Fruit fly (Drosophila melanogaster) Kc167 (cell line): ENCODE data around the gene CG43924.
"Not testable (repeated sequence)": the region's sequence is repeated elsewhere in the genome, so short reads cannot be mapped to it uniquely, and the experiment has no call there.

ENCODE experiments used
- Myc ChIP-seq: fragments of >200 bp; optimal IDR thresholded peaks from 2 replicates; lab custom pipeline; 2017; ENCODE audit warnings: missing external identifiers
- Sin3A ChIP-seq: fragments of >200 bp; optimal IDR thresholded peaks from 2 replicates; lab custom pipeline; 2018; ENCODE audit warnings: missing external identifiers
- h ChIP-seq: fragments of >200 bp; optimal IDR thresholded peaks from 3 replicates; lab custom pipeline; 2018; ENCODE audit warnings: missing external identifiers
- insv ChIP-seq: fragments of >200 bp; optimal IDR thresholded peaks from 3 replicates; lab custom pipeline; 2018; ENCODE audit warnings: missing external identifiers
- psq ChIP-seq: fragments of >200 bp; optimal IDR thresholded peaks from 2 replicates; lab custom pipeline; 2017; ENCODE audit warnings: missing external identifiers
- ttk ChIP-seq: sonication (Bioruptor generic); optimal IDR thresholded peaks from 2 replicates; lab custom pipeline; 2017; ENCODE audit warnings: missing external identifiers

CG43924 gene

DNA sequence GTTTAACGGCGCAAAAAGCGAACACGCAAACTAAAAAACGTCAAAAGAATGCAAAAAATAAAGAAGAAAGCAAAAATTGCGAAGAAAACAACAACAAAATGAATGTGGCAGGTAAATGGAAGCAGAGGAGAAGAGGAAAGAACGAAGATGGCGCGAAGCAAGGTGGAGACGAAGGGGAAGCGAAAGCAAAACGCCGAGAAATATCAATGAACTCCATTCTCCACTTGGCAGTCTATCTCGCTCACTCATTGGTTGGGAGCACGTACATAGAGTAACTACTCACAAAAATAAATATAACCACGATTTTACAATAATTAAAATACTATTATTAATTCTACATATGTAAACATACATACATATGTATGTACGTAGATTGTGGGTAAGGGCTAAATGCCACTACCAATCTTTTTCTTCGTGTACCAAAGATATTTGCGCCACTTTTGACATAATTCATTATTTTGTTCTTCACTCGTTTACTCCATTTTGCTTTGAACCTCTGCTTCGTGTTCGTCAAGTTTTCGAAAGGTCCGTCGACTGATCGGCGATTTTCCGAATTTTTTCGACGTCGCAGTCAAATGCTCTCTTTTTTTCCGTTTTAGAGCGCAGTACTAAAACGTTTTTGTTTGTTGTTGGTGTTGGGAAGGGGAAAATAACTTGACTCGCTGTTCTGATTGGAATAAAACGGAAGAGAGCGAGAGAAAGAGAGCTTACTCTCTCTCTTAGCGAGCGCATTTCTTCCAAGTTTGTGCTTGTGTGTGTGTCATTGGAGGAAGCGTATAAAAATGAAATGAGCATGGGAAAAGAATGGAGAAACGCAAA lies 34.3 kb upstream of the CG43924 start:
- peak; percentile 49 for TF ChIP-seq psq (lab: Kevin White, UChicago)
- TF ChIP-seq h (lab: Kevin White, UChicago) = no peak

DNA sequence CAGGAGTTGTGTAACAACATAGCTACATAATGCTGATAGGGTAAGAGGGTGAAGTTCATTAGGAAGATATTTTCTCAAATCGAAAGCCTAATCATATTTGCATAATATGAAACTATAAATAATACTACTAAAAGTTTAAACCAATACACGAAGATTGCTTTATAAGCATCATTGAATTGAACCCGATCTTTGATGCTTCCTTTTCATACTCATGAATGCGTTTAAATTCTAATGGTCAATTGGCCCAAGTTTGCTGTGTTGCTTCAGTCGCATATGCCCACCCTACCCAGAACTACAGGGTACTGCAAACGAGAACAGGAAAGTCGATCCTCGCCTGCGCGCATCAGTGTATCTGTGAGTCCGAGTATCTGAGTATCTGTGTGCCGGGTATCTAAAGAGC lies 32.7 kb upstream of the CG43924 start:
- no peak for TF ChIP-seq h (lab: Kevin White, UChicago)
- no peak for TF ChIP-seq Myc (lab: Kevin White, UChicago)
- no peak for TF ChIP-seq psq (lab: Kevin White, UChicago)
- no peak for TF ChIP-seq insv (lab: Kevin White, UChicago)
- no peak for TF ChIP-seq Sin3A

DNA sequence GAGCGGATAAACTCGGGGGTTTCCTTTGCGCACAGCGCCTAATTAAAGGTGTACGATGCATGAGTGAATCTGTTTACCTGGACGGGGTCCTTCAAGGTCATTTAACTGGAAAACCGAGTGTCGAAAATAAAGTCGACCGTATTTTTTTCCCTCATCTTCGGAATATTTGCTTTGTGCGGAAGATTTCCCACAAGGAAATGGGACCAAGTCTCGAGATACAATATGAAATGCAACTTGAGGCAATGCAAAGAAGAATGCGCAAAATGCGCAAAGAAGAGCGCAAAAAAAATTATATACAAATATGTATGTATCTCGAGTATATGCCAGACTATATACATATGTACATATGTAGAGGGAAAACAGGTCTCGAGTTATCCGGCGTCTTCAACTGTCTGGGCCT lies 32.1 kb upstream of the CG43924 start:
- no peak for TF ChIP-seq h (lab: Kevin White, UChicago)
- TF ChIP-seq psq (lab: Kevin White, UChicago) = no peak
- no peak for TF ChIP-seq Sin3A
- TF ChIP-seq ttk (lab: Kevin White, UChicago) = no peak
- no peak for TF ChIP-seq Myc (lab: Kevin White, UChicago)
- no peak for TF ChIP-seq insv (lab: Kevin White, UChicago)

DNA sequence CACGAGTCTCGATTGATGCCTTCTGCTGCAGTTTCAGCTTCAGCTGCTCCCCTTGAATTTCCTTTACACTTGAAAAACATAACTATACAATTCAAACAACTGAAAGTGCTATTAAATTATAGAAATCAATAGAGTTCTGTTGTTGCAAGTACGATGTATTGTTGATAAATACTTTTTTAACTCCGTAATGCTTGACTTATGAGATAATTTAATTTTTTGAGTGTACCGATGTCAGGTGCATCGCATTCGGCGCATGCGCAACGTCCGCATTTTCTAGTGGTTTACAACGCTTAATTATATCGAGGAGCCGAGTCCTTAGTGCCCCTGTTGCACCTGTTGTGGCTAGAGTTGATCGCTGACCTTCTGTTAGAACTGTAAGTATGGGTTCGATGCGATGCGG lies 30.5 kb upstream of the CG43924 start:
- no peak for TF ChIP-seq psq (lab: Kevin White, UChicago)
- no peak for TF ChIP-seq h (lab: Kevin White, UChicago)
- no peak for TF ChIP-seq Sin3A
- TF ChIP-seq Myc (lab: Kevin White, UChicago) = no peak
- no peak for TF ChIP-seq ttk (lab: Kevin White, UChicago)
- TF ChIP-seq insv (lab: Kevin White, UChicago) = no peak

DNA sequence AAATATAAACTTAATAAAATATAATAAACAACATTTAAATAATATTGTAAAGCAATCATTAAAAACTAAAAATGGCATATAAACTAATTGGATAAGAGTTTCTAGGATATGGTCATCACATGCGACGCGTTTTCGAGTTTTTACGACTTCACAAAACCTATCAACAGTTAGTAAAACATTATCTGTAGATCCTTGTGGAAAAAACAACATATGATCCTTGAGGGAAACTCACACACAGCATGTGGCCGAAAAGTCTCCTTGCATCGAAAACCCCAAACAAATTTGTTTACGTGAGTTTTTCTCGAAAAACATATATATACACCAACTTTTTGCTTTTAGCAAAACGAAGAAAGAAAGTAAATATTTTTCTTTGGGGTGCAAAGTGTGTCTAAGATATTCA lies 30.0 kb upstream of the CG43924 start:
- TF ChIP-seq psq (lab: Kevin White, UChicago) (no peak), insv (lab: Kevin White, UChicago) (no peak), h (lab: Kevin White, UChicago) (no peak), ttk (lab: Kevin White, UChicago) (no peak), Sin3A (no peak), Myc (lab: Kevin White, UChicago) (no peak)

DNA sequence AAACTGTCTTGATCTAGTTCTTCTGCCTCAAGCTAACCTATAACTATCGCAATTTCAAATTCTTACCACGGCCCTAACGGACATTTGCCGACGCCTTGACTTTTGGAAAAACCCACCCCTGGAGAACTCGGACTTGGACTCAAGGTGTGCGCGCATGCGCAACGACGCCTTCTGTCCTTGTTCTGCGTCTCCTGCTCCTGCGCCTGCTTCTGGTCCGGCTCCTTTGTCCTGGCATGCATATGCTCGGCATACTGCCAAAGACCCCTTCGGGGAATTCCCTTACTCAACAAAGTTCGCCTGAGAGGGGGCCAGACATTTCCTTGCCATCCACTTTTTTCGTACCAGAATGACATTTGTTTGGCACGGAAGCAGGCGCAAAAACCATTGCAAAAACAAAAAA lies 25.0 kb upstream of the CG43924 start:
- TF ChIP-seq Myc (lab: Kevin White, UChicago) = no peak
- TF ChIP-seq ttk (lab: Kevin White, UChicago) = no peak
- TF ChIP-seq psq (lab: Kevin White, UChicago) = no peak
- TF ChIP-seq insv (lab: Kevin White, UChicago) = no peak
- no peak for TF ChIP-seq h (lab: Kevin White, UChicago)
- TF ChIP-seq Sin3A = no peak

DNA sequence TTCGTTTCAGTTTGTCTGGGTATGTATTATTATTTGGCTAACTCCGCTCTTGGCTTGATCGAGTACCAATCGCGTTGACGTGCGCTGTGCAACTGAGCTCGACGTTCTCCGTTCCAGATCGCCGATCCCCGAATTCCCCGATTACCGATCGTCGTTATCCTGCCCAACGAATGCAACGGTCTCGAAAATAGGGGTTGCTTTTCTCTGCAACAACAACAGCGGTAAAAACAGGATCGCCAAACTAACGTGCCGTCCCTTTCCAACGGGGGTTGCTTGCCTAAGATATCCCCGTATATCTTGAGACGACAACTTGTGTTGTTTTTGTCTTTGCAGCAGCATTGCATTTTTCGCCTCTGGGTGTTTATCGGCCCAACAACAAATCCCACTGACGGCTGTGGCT lies 20.8 kb upstream of the CG43924 start:
- no peak for TF ChIP-seq ttk (lab: Kevin White, UChicago)
- TF ChIP-seq Myc (lab: Kevin White, UChicago) = no peak
- TF ChIP-seq psq (lab: Kevin White, UChicago) = no peak
- no peak for TF ChIP-seq insv (lab: Kevin White, UChicago)
- TF ChIP-seq h (lab: Kevin White, UChicago) = no peak
- no peak for TF ChIP-seq Sin3A

DNA sequence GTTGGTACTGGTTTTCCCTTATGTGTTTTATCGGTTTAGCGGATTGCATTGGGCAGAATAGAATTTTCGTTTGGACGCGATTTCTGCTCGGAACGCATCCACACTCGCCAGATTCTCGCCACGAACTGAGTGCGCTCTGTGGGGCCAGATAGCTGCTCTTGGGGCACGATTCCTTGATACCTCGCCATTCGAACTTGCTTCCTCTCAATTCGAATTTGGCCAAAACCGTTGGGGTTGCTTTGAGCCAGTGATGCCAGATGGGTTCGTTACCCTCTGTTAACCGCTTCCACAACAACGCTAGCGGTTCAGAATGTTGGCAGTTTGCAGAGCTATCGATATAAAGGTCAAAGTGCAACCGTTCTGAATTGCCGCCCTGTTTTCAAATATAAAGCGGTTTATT lies 7.3 kb upstream of the CG43924 start, which contains the start of gene stol:
stol (minus strand) TSS at position 101 of the 400 bp plus-strand sequence.
- not testable (repeated sequence) for TF ChIP-seq insv, h, Myc (lab: Kevin White, UChicago)

DNA sequence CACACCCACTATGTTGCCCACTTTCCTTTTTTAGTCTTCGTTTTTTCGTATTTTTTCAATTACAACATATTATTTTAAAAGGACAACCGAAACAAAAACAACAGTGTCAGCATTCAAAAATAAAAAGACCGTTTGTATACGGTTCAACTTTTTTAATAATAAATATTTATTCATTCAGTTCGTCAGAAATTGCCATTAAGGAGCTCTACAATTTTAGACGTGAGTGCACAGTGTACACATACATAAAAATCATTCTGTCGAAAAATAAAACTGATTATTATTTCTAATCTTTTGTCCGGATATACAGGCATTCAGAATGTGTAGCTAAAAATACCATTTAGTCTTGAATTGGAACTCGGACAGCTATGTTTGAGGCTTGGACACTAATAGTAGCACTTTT lies 6.0 kb downstream of the CG43924 start, which contains the start of gene CG31827:
CG31827 (plus strand) TSS at position 301 of the 400 bp plus-strand sequence.
- TF ChIP-seq Myc, ttk, insv (lab: Kevin White, UChicago): not testable (repeated sequence)

DNA sequence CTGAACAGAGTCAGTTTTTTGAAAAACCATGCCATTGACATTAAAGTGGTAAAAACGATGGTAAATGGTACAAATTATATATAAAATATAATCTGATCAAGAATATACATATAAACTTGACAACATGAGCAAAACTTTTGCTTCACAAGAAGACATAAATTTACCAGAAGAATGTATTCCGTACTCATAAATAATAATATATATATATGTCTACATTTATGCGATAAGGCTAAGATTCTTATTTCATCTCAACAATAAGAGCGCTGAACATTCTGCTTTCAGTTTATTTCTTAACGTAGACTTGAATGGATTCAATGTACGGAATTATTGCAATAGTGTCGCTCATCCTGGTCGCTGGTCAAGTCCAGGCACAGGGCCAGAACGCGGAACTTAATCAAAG lies 15.2 kb downstream of the CG43924 start, which contains the start of gene CG31780:
CG31780 (plus strand) TSS at position 301 of the 400 bp plus-strand sequence.
- not testable (repeated sequence) for TF ChIP-seq Sin3A; psq (lab: Kevin White, UChicago); insv (lab: Kevin White, UChicago)

DNA sequence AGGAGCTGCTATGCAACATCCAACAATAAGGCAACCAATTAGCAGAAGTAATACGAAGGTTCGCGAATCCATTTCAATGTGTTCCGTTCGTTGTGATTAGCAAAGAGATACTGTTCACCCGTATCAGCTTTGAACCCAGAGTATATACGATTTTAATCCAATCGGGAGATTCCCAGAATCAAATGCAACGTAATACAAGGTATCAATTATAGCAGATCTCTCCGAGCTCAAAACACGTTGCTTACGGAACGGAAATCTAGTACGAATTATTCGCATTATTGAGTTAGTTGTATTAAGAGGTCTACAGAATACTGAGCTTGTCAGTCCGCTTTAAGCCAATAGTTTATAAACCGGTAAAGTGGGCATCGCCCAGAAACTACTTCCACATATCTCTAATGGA lies 16.5 kb downstream of the CG43924 start, which contains the start of gene CG44140:
CG44140 (minus strand) TSS at position 101 of the 400 bp plus-strand sequence.
- TF ChIP-seq h, ttk, psq (lab: Kevin White, UChicago): not testable (repeated sequence)

DNA sequence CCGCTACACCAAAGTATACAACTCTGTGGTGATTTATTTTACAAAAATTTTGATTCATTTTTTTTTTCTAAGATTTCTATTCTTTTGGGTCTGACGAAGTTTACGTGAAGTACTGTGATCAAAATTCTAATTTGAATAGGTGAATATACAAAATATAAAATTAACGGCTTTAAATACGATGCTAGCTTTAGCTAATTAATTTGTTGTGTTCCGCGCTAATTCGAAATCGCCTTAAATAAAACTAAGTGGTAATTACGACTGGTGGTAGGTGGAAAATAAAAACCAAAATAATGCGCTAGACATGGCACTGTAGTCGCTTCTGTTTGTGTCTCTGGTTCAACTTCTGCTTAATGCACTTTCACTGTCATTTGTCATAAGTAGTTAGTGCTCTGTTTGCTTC lies 34.9 kb downstream of the CG43924 start, which contains the start of gene CG43923:
CG43923 (minus strand) TSS at position 101 of the 400 bp plus-strand sequence.
- TF ChIP-seq Sin3A; Myc (lab: Kevin White, UChicago); h (lab: Kevin White, UChicago): not testable (repeated sequence)
